Fruit fly (Drosophila melanogaster) S2 (cell line): ENCODE data around the gene CG11417.

Source experiments
- CG8478 ChIP-seq: fragments of >200 bp; optimal IDR thresholded peaks from 2 replicates; lab custom pipeline; 2018
- CTCF ChIP-seq, 2 experiments: fragments of >200 bp; optimal IDR thresholded peaks; 2 replicates each; lab custom pipeline; 2018

CG11417 gene

dm6 chrX:1357501-1357900 is 3.7 kb downstream of the CG11417 start, which contains the start of gene png:
png (minus strand) TSS chrX:1357601.
- TF ChIP-seq CG8478 (lab: Kevin White, UChicago) (no peak), CTCF (optimal IDR thresholded peaks at IDR 0.05; lab: Kevin White, UChicago) (peak in 1 of 2 experiments; percentile 31)

dm6 chrX:1368949-1369348 is 15.1 kb downstream of the CG11417 start, which contains the start of gene CG14770:
CG14770 (plus strand) TSS chrX:1369249.
- TF ChIP-seq CG8478 (lab: Kevin White, UChicago) (no peak), CTCF (optimal IDR thresholded peaks at IDR 0.05; lab: Kevin White, UChicago) (no peak)

- TF ChIP-seq CG8478 (lab: Kevin White, UChicago) (no peak), CTCF (optimal IDR thresholded peaks at IDR 0.05; lab: Kevin White, UChicago) (peak in 1 of 2 experiments; percentile 20)
Measured at dm6 chrX:1370104-1370802, 16.4 kb downstream of the CG11417 start, which contains the start of gene ssx. ssx (plus strand) TSS chrX:1370580.

dm6 chrX:1372667-1373066 is 18.9 kb downstream of the CG11417 start:
- TF ChIP-seq CTCF (optimal IDR thresholded peaks at IDR 0.05; lab: Kevin White, UChicago) (no peak), CG8478 (lab: Kevin White, UChicago) (no peak)

- TF ChIP-seq CTCF (optimal IDR thresholded peaks at IDR 0.05; lab: Kevin White, UChicago) (no peak), CG8478 (lab: Kevin White, UChicago) (no peak)
Measured at dm6 chrX:1375265-1375958, 21.6 kb downstream of the CG11417 start, which contains the start of gene AMPKalpha. AMPKalpha (plus strand) TSS chrX:1375536.

dm6 chrX:1379692-1380349 is 26.0 kb downstream of the CG11417 start:
- TF ChIP-seq CG8478 (lab: Kevin White, UChicago) (no peak), CTCF (optimal IDR thresholded peaks at IDR 0.05; lab: Kevin White, UChicago) (no peak)

dm6 chrX:1380350-1381060 is 26.7 kb downstream of the CG11417 start, which contains the start of the genes CG3719 and CG32813:
CG3719 (minus strand) TSS chrX:1380480.
CG32813 (plus strand) TSS chrX:1380914.
- TF ChIP-seq CTCF (optimal IDR thresholded peaks at IDR 0.05; lab: Kevin White, UChicago) (peak in 1 of 2 experiments; percentile 17), CG8478 (lab: Kevin White, UChicago) (no peak)

- no peak for TF ChIP-seq CTCF (optimal IDR thresholded peaks at IDR 0.05; lab: Kevin White, UChicago)
- TF ChIP-seq CG8478 (lab: Kevin White, UChicago): no peak
Measured at dm6 chrX:1381413-1381991, 27.7 kb downstream of the CG11417 start.

dm6 chrX:1382489-1382888 is 28.7 kb downstream of the CG11417 start:
- TF ChIP-seq CTCF (optimal IDR thresholded peaks at IDR 0.05; lab: Kevin White, UChicago) (no peak), CG8478 (lab: Kevin White, UChicago) (no peak)

- TF ChIP-seq CTCF (optimal IDR thresholded peaks at IDR 0.05; lab: Kevin White, UChicago) (no peak), CG8478 (lab: Kevin White, UChicago) (no peak)
Measured at dm6 chrX:1384232-1384631, 30.4 kb downstream of the CG11417 start.

- TF ChIP-seq CTCF (optimal IDR thresholded peaks at IDR 0.05; lab: Kevin White, UChicago) (no peak), CG8478 (lab: Kevin White, UChicago) (no peak)
Measured at dm6 chrX:1387149-1387752, 33.4 kb downstream of the CG11417 start.

dm6 chrX:1388148-1388703 is 34.4 kb downstream of the CG11417 start:
- TF ChIP-seq CTCF (optimal IDR thresholded peaks at IDR 0.05; lab: Kevin White, UChicago): no peak

dm6 chrX:1392875-1393274 is 39.1 kb downstream of the CG11417 start, which contains the start of gene Rilpl:
Rilpl (plus strand) TSS chrX:1393054.
- TF ChIP-seq CTCF (optimal IDR thresholded peaks at IDR 0.05; lab: Kevin White, UChicago) (peak; percentile 22 to 26), CG8478 (lab: Kevin White, UChicago) (no peak)
